Fruit fly (Drosophila melanogaster) whole organism, embryonic: Measurements from ENCODE around the gene att-ORFB.

Source experiments
- Ada2b ChIP-seq: fragments of 200-800 bp; sonication (Bioruptor generic); IDR thresholded peaks from 2 replicates; pipeline ENCODE4 v1.3.6; 2022; ENCODE audit warnings: missing biosample characterization, missing genetic modification characterization
- Atf-2 ChIP-seq: fragments of 200-800 bp; sonication (Bioruptor generic); optimal IDR thresholded peaks from 2 replicates; lab custom pipeline; 2016; ENCODE audit warnings: missing biosample characterization, missing genetic modification characterization
- Atf6 ChIP-seq: fragments of 200-800 bp; sonication (Bioruptor generic); IDR thresholded peaks from 2 replicates; pipeline ENCODE4 v1.3.6; 2022; ENCODE audit warnings: missing biosample characterization, missing genetic modification characterization
- B-H1 ChIP-seq: fragments of 200-800 bp; sonication (Bioruptor generic); IDR thresholded peaks from 3 replicates; pipeline ENCODE4 v1.3.6; 2022; ENCODE audit warnings: missing biosample characterization, missing genetic modification characterization
- CG10209 ChIP-seq: fragments of 200-800 bp; sonication (Bioruptor generic); optimal IDR thresholded peaks from 3 replicates; lab custom pipeline; 2017; ENCODE audit warnings: missing biosample characterization, mild to moderate bottlenecking, missing genetic modification characterization, missing genetic modification reagents
- CG10321 ChIP-seq: fragments of 200-800 bp; sonication (Bioruptor generic); IDR thresholded peaks from 2 replicates; pipeline ENCODE4 v1.3.6; 2022; ENCODE audit warnings: missing biosample characterization, missing genetic modification characterization
- CG10543 ChIP-seq: fragments of 200-800 bp; sonication (Bioruptor generic); optimal IDR thresholded peaks from 3 replicates; lab custom pipeline; 2017; ENCODE audit warnings: missing biosample characterization, mild to moderate bottlenecking, missing genetic modification characterization, moderate library complexity
- CG10979 ChIP-seq: fragments of 200-800 bp; sonication (Bioruptor generic); optimal IDR thresholded peaks from 2 replicates; lab custom pipeline; 2018; ENCODE audit warnings: missing biosample characterization, mild to moderate bottlenecking, missing genetic modification characterization, moderate library complexity
- CG12104 ChIP-seq: fragments of 200-800 bp; sonication (Bioruptor generic); optimal IDR thresholded peaks from 3 replicates; lab custom pipeline; 2016; ENCODE audit warnings: missing biosample characterization, missing genetic modification characterization
- CG12219 ChIP-seq: fragments of 200-800 bp; sonication (Bioruptor generic); optimal IDR thresholded peaks from 3 replicates; lab custom pipeline; 2018; ENCODE audit warnings: missing biosample characterization, mild to moderate bottlenecking, missing genetic modification characterization
- CG12236 ChIP-seq: fragments of 200-800 bp; sonication (Bioruptor generic); optimal IDR thresholded peaks from 2 replicates; lab custom pipeline; 2016; ENCODE audit warnings: missing biosample characterization, missing genetic modification characterization
- CG13296 ChIP-seq: fragments of 200-800 bp; sonication (Bioruptor generic); optimal IDR thresholded peaks from 3 replicates; lab custom pipeline; 2018; ENCODE audit warnings: missing biosample characterization, mild to moderate bottlenecking, missing genetic modification characterization
- CG15479 ChIP-seq: fragments of 200-800 bp; sonication (Bioruptor generic); optimal IDR thresholded peaks from 3 replicates; lab custom pipeline; 2019; ENCODE audit warnings: missing biosample characterization, mild to moderate bottlenecking, missing genetic modification characterization, moderate library complexity
- CG15696 ChIP-seq: fragments of 200-800 bp; sonication (Bioruptor generic); optimal IDR thresholded peaks from 2 replicates; lab custom pipeline; 2019; ENCODE audit warnings: missing biosample characterization, mild to moderate bottlenecking, missing genetic modification characterization, moderate library complexity
- CG17361 ChIP-seq: fragments of 200-800 bp; sonication (Bioruptor generic); IDR thresholded peaks from 3 replicates; pipeline ENCODE4 v1.3.6; 2022; ENCODE audit warnings: missing biosample characterization, missing genetic modification characterization
- CG18262 ChIP-seq: fragments of 200-800 bp; optimal IDR thresholded peaks from 3 replicates; lab custom pipeline; 2019; ENCODE audit warnings: missing biosample characterization, mild to moderate bottlenecking, missing genetic modification characterization, moderate library complexity
- CG18476 ChIP-seq: fragments of 200-800 bp; sonication (Bioruptor generic); optimal IDR thresholded peaks from 2 replicates; lab custom pipeline; 2016; ENCODE audit warnings: missing biosample characterization, mild to moderate bottlenecking, missing genetic modification characterization
- CG2120 ChIP-seq: fragments of 200-800 bp; sonication (Bioruptor generic); optimal IDR thresholded peaks from 3 replicates; lab custom pipeline; 2016; ENCODE audit warnings: missing biosample characterization, missing genetic modification characterization
- CG34422 ChIP-seq: fragments of 200-800 bp; sonication (Bioruptor generic); IDR thresholded peaks from 3 replicates; pipeline ENCODE4 v1.3.6; 2022; ENCODE audit warnings: missing biosample characterization, missing genetic modification characterization
- CG4424 ChIP-seq: fragments of 200-800 bp; sonication (Bioruptor generic); optimal IDR thresholded peaks from 3 replicates; lab custom pipeline; 2016; ENCODE audit warnings: missing biosample characterization, missing genetic modification characterization
- CG4707 ChIP-seq: fragments of 200-800 bp; sonication (Bioruptor generic); optimal IDR thresholded peaks from 2 replicates; lab custom pipeline; 2018; ENCODE audit warnings: missing biosample characterization, mild to moderate bottlenecking, missing genetic modification characterization, moderate library complexity
- CG8290 ChIP-seq, 3 experiments: fragments of 200-800 bp; sonication (Bioruptor generic); optimal IDR thresholded peaks; 2 replicates each; lab custom pipeline; 2016 to 2019; ENCODE audit warnings: missing biosample characterization in 3 of 3, missing genetic modification characterization in 3 of 3, mild to moderate bottlenecking in 2 of 3, moderate library complexity in 1 of 3
- CG9727 ChIP-seq: fragments of 200-800 bp; sonication (Bioruptor generic); optimal IDR thresholded peaks from 3 replicates; lab custom pipeline; 2017; ENCODE audit warnings: missing biosample characterization, mild to moderate bottlenecking, missing genetic modification characterization
- Camta ChIP-seq: fragments of 200-800 bp; sonication (Bioruptor generic); optimal IDR thresholded peaks from 2 replicates; lab custom pipeline; 2016; ENCODE audit warnings: missing biosample characterization, missing genetic modification characterization
- Eip74EF ChIP-seq, 2 experiments: fragments of 200-800 bp in 1 of 2; fragments of >200 bp in 1 of 2; sonication (Bioruptor generic) in 1 of 2; optimal IDR thresholded peaks; 2 replicates each; lab custom pipeline; 2017 to 2019; ENCODE audit warnings: missing biosample characterization in 2 of 2, missing genetic modification characterization in 2 of 2, mild to moderate bottlenecking in 1 of 2, moderate library complexity in 1 of 2
- HHEX ChIP-seq: fragments of 200-800 bp; sonication (Bioruptor generic); optimal IDR thresholded peaks from 3 replicates; lab custom pipeline; 2017; ENCODE audit warnings: missing biosample characterization, mild to moderate bottlenecking, missing genetic modification characterization, missing genetic modification reagents
- Jarid2 ChIP-seq: fragments of 200-800 bp; sonication (Bioruptor generic); optimal IDR thresholded peaks from 3 replicates; lab custom pipeline; 2017; ENCODE audit warnings: mild to moderate bottlenecking, missing biosample characterization, missing genetic modification reagents, missing genetic modification characterization
- Scr ChIP-seq: fragments of 200-800 bp; sonication (Bioruptor generic); IDR thresholded peaks from 2 replicates; pipeline ENCODE4 v1.3.6; 2022; ENCODE audit warnings: missing biosample characterization, missing genetic modification characterization; ENCODE audit not compliant: partially characterized antibody
- Spps ChIP-seq: fragments of 200-800 bp; sonication (Bioruptor generic); optimal IDR thresholded peaks from 2 replicates; lab custom pipeline; 2018; ENCODE audit warnings: missing biosample characterization, mild to moderate bottlenecking, missing genetic modification characterization
- Trl ChIP-seq, 3 experiments: fragments of >200 bp in 2 of 3; fragments of 200-800 bp in 1 of 3; sonication (Bioruptor generic) in 1 of 3; optimal IDR thresholded peaks; 2 replicates in 1 of 3; 3 replicates in 2 of 3; lab custom pipeline; 2016 to 2017; ENCODE audit warnings: missing biosample characterization in 1 of 3, missing genetic modification characterization in 1 of 3
- Xbp1 ChIP-seq: fragments of 200-800 bp; sonication (Bioruptor generic); optimal IDR thresholded peaks from 3 replicates; lab custom pipeline; 2016; ENCODE audit warnings: missing biosample characterization, mild to moderate bottlenecking, missing genetic modification characterization
- YL-1 ChIP-seq: fragments of 200-800 bp; sonication (Bioruptor generic); optimal IDR thresholded peaks from 3 replicates; lab custom pipeline; 2017; ENCODE audit warnings: missing biosample characterization, mild to moderate bottlenecking, missing genetic modification characterization
- ac ChIP-seq: fragments of 200-800 bp; sonication (Bioruptor generic); optimal IDR thresholded peaks from 3 replicates; lab custom pipeline; 2017; ENCODE audit warnings: missing biosample characterization, mild to moderate bottlenecking, missing genetic modification characterization
- al ChIP-seq: fragments of 200-800 bp; sonication (Bioruptor generic); IDR thresholded peaks from 2 replicates; pipeline ENCODE4 v1.3.6; 2022; ENCODE audit warnings: missing biosample characterization, missing genetic modification characterization
- chif ChIP-seq, 2 experiments: fragments of 200-800 bp; sonication (Bioruptor generic); optimal IDR thresholded peaks; 3 replicates each; lab custom pipeline; 2016; ENCODE audit warnings: missing biosample characterization in 2 of 2, missing genetic modification characterization in 2 of 2
- chm ChIP-seq: fragments of 200-800 bp; sonication (Bioruptor generic); IDR thresholded peaks from 2 replicates; pipeline ENCODE4 v1.3.6; 2022; ENCODE audit warnings: missing biosample characterization, missing genetic modification characterization
- disco-r ChIP-seq: fragments of 200-800 bp; sonication (Bioruptor generic); optimal IDR thresholded peaks from 2 replicates; lab custom pipeline; 2016; ENCODE audit warnings: missing biosample characterization, missing genetic modification characterization
- fd102C ChIP-seq: fragments of 200-800 bp; sonication (Bioruptor generic); optimal IDR thresholded peaks from 2 replicates; lab custom pipeline; 2018; ENCODE audit warnings: missing biosample characterization, mild to moderate bottlenecking, missing genetic modification characterization, moderate library complexity
- lilli ChIP-seq: fragments of 200-800 bp; sonication (Bioruptor generic); optimal IDR thresholded peaks from 3 replicates; lab custom pipeline; 2016; ENCODE audit warnings: missing biosample characterization, missing genetic modification characterization
- otp ChIP-seq: fragments of 200-800 bp; sonication (Bioruptor generic); IDR thresholded peaks from 3 replicates; pipeline ENCODE4, ENCODE4 v1.3.6; 2022; ENCODE audit warnings: missing biosample characterization, missing genetic modification characterization
- row ChIP-seq: fragments of 200-800 bp; sonication (Bioruptor generic); IDR thresholded peaks from 3 replicates; pipeline ENCODE4 v1.3.6; 2022; ENCODE audit warnings: missing biosample characterization, missing genetic modification characterization
- schlank ChIP-seq: fragments of 200-800 bp; sonication (Bioruptor generic); optimal IDR thresholded peaks from 2 replicates; lab custom pipeline; 2018; ENCODE audit warnings: missing biosample characterization, mild to moderate bottlenecking, missing genetic modification characterization
- scrt ChIP-seq: fragments of 200-800 bp; sonication (Bioruptor generic); optimal IDR thresholded peaks from 2 replicates; lab custom pipeline; 2018; ENCODE audit warnings: missing biosample characterization, mild to moderate bottlenecking, missing genetic modification characterization, moderate library complexity
- seq ChIP-seq: fragments of 200-800 bp; sonication (Bioruptor generic); IDR thresholded peaks from 2 replicates; pipeline ENCODE4 v1.3.6; 2022; ENCODE audit warnings: missing biosample characterization, missing genetic modification characterization
- so ChIP-seq: fragments of 200-800 bp; sonication (Bioruptor generic); IDR thresholded peaks from 3 replicates; pipeline ENCODE4 v1.3.6; 2022; ENCODE audit warnings: missing biosample characterization, missing genetic modification characterization
- sug ChIP-seq: fragments of 200-800 bp; optimal IDR thresholded peaks from 2 replicates; lab custom pipeline; 2019; ENCODE audit warnings: missing biosample characterization, mild to moderate bottlenecking, missing genetic modification characterization, moderate library complexity

The att-ORFB gene

DNA sequence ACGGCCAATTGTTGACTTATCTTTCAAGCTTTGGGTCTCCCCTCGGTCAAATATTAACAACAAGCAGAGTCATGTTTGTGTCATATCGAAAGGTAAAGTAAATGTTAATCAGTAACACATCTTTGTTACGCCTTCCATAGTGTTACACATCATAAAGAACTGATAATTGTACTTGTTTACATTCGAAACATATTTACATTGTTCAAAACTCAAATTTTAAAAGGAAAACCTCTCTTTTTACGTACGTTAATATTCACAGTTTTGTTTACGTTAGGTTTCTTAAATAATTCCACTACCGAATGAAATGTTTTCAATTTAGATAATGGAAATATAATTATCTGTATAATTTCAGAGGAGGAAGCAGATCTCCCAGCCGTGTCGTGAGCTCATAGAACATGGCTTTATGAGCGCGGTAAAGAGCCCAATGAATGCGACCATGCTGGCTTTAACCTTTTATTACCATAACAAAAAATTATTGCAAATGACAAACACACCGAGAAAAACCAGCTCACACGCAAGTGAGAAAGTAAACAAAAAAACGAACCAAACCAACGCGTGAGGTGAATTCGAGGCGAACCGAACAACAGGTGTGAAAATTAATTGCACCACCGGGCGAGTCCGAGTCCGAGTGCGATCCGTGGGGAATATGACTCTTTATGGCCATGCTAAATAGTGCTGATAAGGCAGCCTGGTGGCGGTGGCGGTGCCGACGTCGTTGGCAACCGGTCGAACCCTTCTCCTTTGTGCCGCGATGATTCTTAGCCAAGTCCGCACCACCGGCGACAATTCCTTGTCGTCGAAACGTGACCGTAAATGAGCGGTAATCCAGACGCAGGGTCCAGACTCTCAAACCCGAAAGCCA, 11.7 kb downstream of the att-ORFB start (continued):
- TF ChIP-seq CG10979 (tag; lab: Kevin White, UChicago), result peak; percentile 35
- no peak for TF ChIP-seq schlank (tag; lab: Kevin White, UChicago)
- peak; percentile 14 to 46 for TF ChIP-seq chif (GFP tag; optimal IDR thresholded peaks at IDR 0.05; lab: Kevin White, UChicago)
- peak; percentile 20 for TF ChIP-seq Atf-2 (GFP tag; lab: Kevin White, UChicago)
- no peak; the same call in 1 of the 2 replicates for TF ChIP-seq seq
- 0 out of 3 replicates have a peak, but pooled peaks have one; percentile 24 for TF ChIP-seq CG34422 (GFP tag; lab: Robert Waterston, UW)
- peak; percentile 21 for TF ChIP-seq disco-r
- peak; percentile 67; the same call in 1 of the 2 replicates for TF ChIP-seq chm (GFP tag; lab: Robert Waterston, UW)
- TF ChIP-seq otp (GFP tag; lab: Robert Waterston, UW), result peak; percentile 34; the same call in 2 of the 3 replicates
- peak; percentile 9 for TF ChIP-seq CG10543
- peak in 1 of 2 experiments; percentile 19 for TF ChIP-seq Eip74EF (GFP tag; optimal IDR thresholded peaks at IDR 0.05; lab: Kevin White, UChicago)
- no peak for TF ChIP-seq Jarid2 (GFP tag; lab: Kevin White, UChicago)
- peak; percentile 18 for TF ChIP-seq Camta
- TF ChIP-seq Xbp1 (GFP tag; lab: Kevin White, UChicago), result no peak
- peak; percentile 83 for TF ChIP-seq CG15479 (GFP tag; lab: Kevin White, UChicago)
- TF ChIP-seq fd102C, result peak; percentile 75
- peak; percentile 73 for TF ChIP-seq CG9727 (GFP tag; lab: Kevin White, UChicago)
- TF ChIP-seq CG12236 (GFP tag; lab: Kevin White, UChicago), result peak; percentile 4
- TF ChIP-seq CG8290 (GFP tag; optimal IDR thresholded peaks at IDR 0.05; lab: Kevin White, UChicago), result no peak
- TF ChIP-seq CG8290 (tag; optimal IDR thresholded peaks at IDR 0.05; lab: Kevin White, UChicago), result peak in 1 of 2 experiments; percentile 39
- peak; percentile 41 for TF ChIP-seq CG12219
- TF ChIP-seq CG2120 (GFP tag; lab: Kevin White, UChicago), result no peak
- TF ChIP-seq CG4707 (GFP tag; lab: Kevin White, UChicago), result peak; percentile 60
- 0 out of 2 replicates have a peak, but pooled peaks have one; percentile 39 for TF ChIP-seq CG10321
- TF ChIP-seq row, result 0 out of 3 replicates have a peak, but pooled peaks have one; percentile 24
- no peak for TF ChIP-seq lilli (GFP tag; lab: Kevin White, UChicago)
- no peak; the same call in 2 of the 3 replicates for TF ChIP-seq B-H1 (GFP tag; lab: Robert Waterston, UW)
- peak; percentile 59 for TF ChIP-seq Atf6
- peak; percentile 90 for TF ChIP-seq CG15696 (tag; lab: Kevin White, UChicago)
- peak; percentile 62 for TF ChIP-seq ac (GFP tag; lab: Kevin White, UChicago)
- TF ChIP-seq YL-1 (GFP tag; lab: Kevin White, UChicago), result peak; percentile 19
- peak; percentile 51 for TF ChIP-seq HHEX
- peak; percentile 17 for TF ChIP-seq CG13296
- no peak for TF ChIP-seq Ada2b (GFP tag; lab: Robert Waterston, UW)
- peak; percentile 42 for TF ChIP-seq sug (tag; lab: Kevin White, UChicago)
- TF ChIP-seq CG18262 (tag; lab: Kevin White, UChicago), result peak; percentile 61
- TF ChIP-seq CG10209, result peak; percentile 64
- peak; percentile 20 for TF ChIP-seq Spps (tag; lab: Kevin White, UChicago)
- no peak for TF ChIP-seq CG12104 (GFP tag; lab: Kevin White, UChicago)
- TF ChIP-seq CG4424 (GFP tag; lab: Kevin White, UChicago), result peak; percentile 14
- no peak for TF ChIP-seq Trl (optimal IDR thresholded peaks at IDR 0.05; lab: Kevin White, UChicago)
- peak; percentile 34 for TF ChIP-seq Trl (GFP tag; optimal IDR thresholded peaks at IDR 0.05; lab: Kevin White, UChicago)
- peak; percentile 47 for TF ChIP-seq scrt
- TF ChIP-seq so (GFP tag; lab: Robert Waterston, UW), result peak; percentile 59; the same call in 1 of the 3 replicates
- TF ChIP-seq al (GFP tag; lab: Robert Waterston, UW), result no peak
- TF ChIP-seq CG17361 (GFP tag; lab: Robert Waterston, UW), result peak; percentile 42; the same call in 2 of the 3 replicates
- TF ChIP-seq CG18476 (GFP tag; lab: Kevin White, UChicago), result peak; percentile 22
- no peak for TF ChIP-seq Scr (GFP tag; lab: Robert Waterston, UW)
